Worm (Caenorhabditis elegans): ENCODE measurements around the gene Y37D8A.29.

The Y37D8A.29 gene

DNA sequence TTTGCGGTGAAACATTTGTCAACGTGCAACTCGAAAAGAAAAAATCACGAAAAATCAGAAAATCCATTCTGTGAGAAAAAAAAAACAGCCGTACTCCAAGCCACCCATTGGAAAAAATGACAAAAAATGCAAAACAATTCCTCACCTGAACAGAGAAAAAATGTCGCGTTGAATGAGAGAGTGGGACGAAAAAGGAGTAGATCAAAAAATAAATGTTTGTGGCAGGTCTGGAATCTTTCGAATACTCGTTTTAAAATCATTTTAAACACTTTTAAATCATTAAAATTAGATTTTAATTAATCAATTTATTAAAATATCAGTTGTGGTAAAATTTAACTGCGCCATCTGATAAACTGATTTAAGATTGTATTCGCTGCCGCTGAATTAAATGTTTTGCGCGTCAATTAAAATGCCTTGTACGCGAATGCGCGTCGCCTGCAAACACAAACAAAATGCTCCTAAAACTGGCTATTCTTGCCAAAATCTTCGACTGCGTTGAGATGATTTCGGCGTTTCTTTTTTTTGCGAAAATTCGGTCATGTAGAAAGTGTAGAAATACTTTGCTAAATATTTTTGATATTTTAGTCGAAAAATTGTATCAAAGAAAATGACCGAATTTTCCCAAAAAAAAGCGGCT, 21.3 kb downstream of the Y37D8A.29 start, which contains the start of gene Y37D8A.6:
Gene Y37D8A.6 (minus strand): TSS at position 238 of the 637 bp plus-strand sequence.
- TF ChIP-seq ceh-16 (tag; optimal IDR thresholded peaks at IDR 0.05) (no peak), crh-2 (tag; optimal IDR thresholded peaks at IDR 0.05) (no peak), lsy-2 (tag; optimal IDR thresholded peaks at IDR 0.05) (peak in 1 of 2 experiments; percentile 9), ztf-4 (tag; optimal IDR thresholded peaks at IDR 0.05) (no peak), unc-55 (GFP tag; optimal IDR thresholded peaks at IDR 0.05) (peak; percentile 24), nhr-129 (tag; optimal IDR thresholded peaks at IDR 0.05) (no peak), Y55F3AM.14 (GFP tag; optimal IDR thresholded peaks at IDR 0.05) (no peak), nhr-10 (tag; optimal IDR thresholded peaks at IDR 0.05) (no peak), F13H6.1 (tag; optimal IDR thresholded peaks at IDR 0.05) (no peak), ztf-1 (GFP tag; conservative IDR thresholded peaks at IDR 0.05) (no peak), gmeb-1 (tag; optimal IDR thresholded peaks at IDR 0.05) (peak; percentile 10), elt-3 (tag; optimal IDR thresholded peaks at IDR 0.05) (no peak), R02D3.7 (tag; optimal IDR thresholded peaks at IDR 0.05) (no peak), nhr-12 (tag; optimal IDR thresholded peaks at IDR 0.05) (no peak), egl-27 (tag; optimal IDR thresholded peaks at IDR 0.05) (no peak), nhr-25 (tag; optimal IDR thresholded peaks at IDR 0.05) (no peak), zag-1 (tag; optimal IDR thresholded peaks at IDR 0.05) (no peak), nhr-21 (tag; optimal IDR thresholded peaks at IDR 0.05) (no peak), ama-1 (optimal IDR thresholded peaks at IDR 0.05) (no peak)

DNA sequence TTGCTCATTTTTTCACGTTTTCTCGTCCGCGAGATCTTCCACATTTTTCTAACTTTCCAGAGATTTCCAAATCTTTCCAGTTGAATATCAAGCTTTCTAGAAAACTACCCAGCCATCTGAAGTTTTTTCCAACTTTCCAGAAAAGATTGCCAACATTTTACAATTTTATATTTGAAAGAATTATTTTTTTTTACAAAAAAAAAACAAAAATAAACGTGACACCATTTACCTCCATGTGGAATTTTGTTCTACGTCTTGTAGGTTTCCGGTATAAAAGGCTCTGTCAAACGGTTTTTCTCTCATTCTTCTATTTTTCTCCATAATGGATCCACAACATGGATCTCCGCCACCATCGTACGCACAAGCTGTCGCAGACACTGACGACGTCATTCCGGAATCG, 26.8 kb downstream of the Y37D8A.29 start, which contains the start of gene Y37D8A.8:
Gene Y37D8A.8 (plus strand): TSS at position 301 of the 400 bp plus-strand sequence.
- TF ChIP-seq peb-1 (tag; optimal IDR thresholded peaks at IDR 0.05) (no peak), ceh-16 (tag; optimal IDR thresholded peaks at IDR 0.05) (no peak), sma-9 (GFP tag; optimal IDR thresholded peaks at IDR 0.05) (no peak), sma-9 (tag; optimal IDR thresholded peaks at IDR 0.05) (no peak), sem-4 (tag; optimal IDR thresholded peaks at IDR 0.05) (no peak), blmp-1 (tag; optimal IDR thresholded peaks at IDR 0.05; ENCODE audit: insufficient read depth) (no peak), F13H6.1 (tag; optimal IDR thresholded peaks at IDR 0.05) (no peak), ztf-4 (tag; optimal IDR thresholded peaks at IDR 0.05) (no peak), mbf-1 (tag; optimal IDR thresholded peaks at IDR 0.05) (no peak), nhr-237 (tag; optimal IDR thresholded peaks at IDR 0.05) (no peak), skn-1 (tag; optimal IDR thresholded peaks at IDR 0.05) (no peak), nhr-25 (tag; optimal IDR thresholded peaks at IDR 0.05) (no peak), nhr-10 (tag; optimal IDR thresholded peaks at IDR 0.05) (no peak), elt-3 (tag; optimal IDR thresholded peaks at IDR 0.05) (no peak), nhr-129 (tag; optimal IDR thresholded peaks at IDR 0.05) (no peak), dmd-4 (tag; optimal IDR thresholded peaks at IDR 0.05) (no peak), lsy-2 (tag; optimal IDR thresholded peaks at IDR 0.05) (no peak), gmeb-1 (tag; optimal IDR thresholded peaks at IDR 0.05) (no peak), snpc-4 (tag; optimal IDR thresholded peaks at IDR 0.05) (no peak), mab-5 (tag; optimal IDR thresholded peaks at IDR 0.05) (no peak), nhr-21 (tag; optimal IDR thresholded peaks at IDR 0.05) (no peak)

DNA sequence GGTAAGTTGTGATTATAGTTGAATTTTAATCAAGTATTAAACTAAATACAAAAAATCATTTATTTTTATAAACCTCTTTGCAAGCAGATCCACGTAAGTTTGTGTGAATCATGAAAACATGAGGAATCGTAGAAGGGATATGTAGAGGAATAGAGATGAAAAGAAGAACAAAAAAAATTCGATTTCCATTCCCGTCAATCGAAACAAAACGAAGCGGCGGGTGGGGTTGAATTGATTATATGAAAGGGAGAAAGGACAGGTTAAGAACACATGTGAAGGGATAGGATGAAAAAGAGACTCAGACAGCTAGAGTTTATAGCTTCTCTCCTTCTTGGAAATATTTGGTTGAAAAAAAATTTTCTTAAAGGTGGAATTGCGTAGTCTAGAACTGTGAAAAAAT, 31.4 kb downstream of the Y37D8A.29 start:
- peak; percentile 23 for TF ChIP-seq crh-2 (tag; optimal IDR thresholded peaks at IDR 0.05)
- TF ChIP-seq nhr-129 (tag; optimal IDR thresholded peaks at IDR 0.05), result no peak
- peak; percentile 18 for TF ChIP-seq nhr-21 (tag; optimal IDR thresholded peaks at IDR 0.05)
- TF ChIP-seq elt-3 (tag; optimal IDR thresholded peaks at IDR 0.05), result no peak
- no peak for TF ChIP-seq nhr-6 (tag; optimal IDR thresholded peaks at IDR 0.05)
- peak; percentile 70 for TF ChIP-seq blmp-1 (tag; optimal IDR thresholded peaks at IDR 0.05; ENCODE audit: insufficient read depth)
- TF ChIP-seq nhr-25 (tag; optimal IDR thresholded peaks at IDR 0.05), result peak; percentile 20
- TF ChIP-seq mdl-1 (tag; optimal IDR thresholded peaks at IDR 0.05), result no peak
- no peak for TF ChIP-seq ceh-82 (tag; optimal IDR thresholded peaks at IDR 0.05)
- TF ChIP-seq nhr-77 (tag; optimal IDR thresholded peaks at IDR 0.05), result no peak
- no peak for TF ChIP-seq lin-39 (tag; optimal IDR thresholded peaks at IDR 0.05)
- TF ChIP-seq fos-1 (tag; optimal IDR thresholded peaks at IDR 0.05), result peak; percentile 21
- peak; percentile 24 for TF ChIP-seq sma-9 (GFP tag; optimal IDR thresholded peaks at IDR 0.05)
- no peak for TF ChIP-seq sma-9 (tag; optimal IDR thresholded peaks at IDR 0.05)
- no peak for TF ChIP-seq lsy-2 (tag; optimal IDR thresholded peaks at IDR 0.05)
- TF ChIP-seq nhr-10 (tag; optimal IDR thresholded peaks at IDR 0.05), result no peak
- no peak for TF ChIP-seq mbf-1 (tag; optimal IDR thresholded peaks at IDR 0.05)
- TF ChIP-seq sma-3 (GFP tag; optimal IDR thresholded peaks at IDR 0.05), result no peak
- TF ChIP-seq alr-1 (tag; optimal IDR thresholded peaks at IDR 0.05), result no peak
- TF ChIP-seq sem-4 (tag; optimal IDR thresholded peaks at IDR 0.05), result no peak
- TF ChIP-seq ztf-4 (tag; optimal IDR thresholded peaks at IDR 0.05), result no peak
- TF ChIP-seq ceh-16 (tag; optimal IDR thresholded peaks at IDR 0.05), result no peak
- TF ChIP-seq C34F6.9 (tag; optimal IDR thresholded peaks at IDR 0.05), result no peak
- TF ChIP-seq egl-27 (tag; optimal IDR thresholded peaks at IDR 0.05), result no peak
